Worm (Caenorhabditis elegans): ENCODE measurements around the gene grl-26.

DNA sequence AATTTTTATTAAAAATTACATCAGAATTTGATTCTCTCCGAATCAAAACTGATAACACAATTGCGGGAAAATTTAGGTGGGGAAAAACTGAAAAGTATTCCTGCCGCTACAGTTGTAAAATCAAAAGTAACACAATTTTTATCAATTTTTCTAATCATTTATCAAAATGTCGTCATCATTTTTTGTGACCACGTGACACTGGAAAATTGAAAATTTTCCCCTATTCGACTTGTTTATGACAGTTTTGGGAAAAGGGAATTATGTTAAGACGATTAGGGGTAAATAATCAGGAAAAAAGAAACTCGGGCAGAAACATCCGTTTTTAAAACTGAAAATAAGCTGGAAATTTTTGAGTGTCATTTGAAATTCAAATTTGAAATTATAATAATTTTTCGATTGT lies 25.8 kb downstream of the grl-26 start:
- TF ChIP-seq B0310.2 (tag; optimal IDR thresholded peaks at IDR 0.05) (no peak), F13C5.2 (tag; optimal IDR thresholded peaks at IDR 0.05) (no peak), aly-1 (tag; optimal IDR thresholded peaks at IDR 0.05) (no peak), hmbx-1 (tag; optimal IDR thresholded peaks at IDR 0.05) (no peak), ets-7 (tag; optimal IDR thresholded peaks at IDR 0.05) (no peak), sea-1 (GFP tag; conservative IDR thresholded peaks at IDR 0.05) (no peak), tbx-37 (GFP tag; conservative IDR thresholded peaks at IDR 0.05) (no peak)

Measured in whole organism, early embryonic.